Fruit fly (Drosophila melanogaster) whole organism, embryonic: ENCODE data around the gene Ubc4.

Source experiments
- Bdp1 ChIP-seq: fragments of 200-800 bp; sonication (Bioruptor generic); optimal IDR thresholded peaks from 3 replicates; lab custom pipeline; 2016; ENCODE audit warnings: missing biosample characterization, missing genetic modification characterization
- Bteb2 ChIP-seq: fragments of 200-800 bp; sonication (Bioruptor generic); optimal IDR thresholded peaks from 2 replicates; lab custom pipeline; 2016; ENCODE audit warnings: missing biosample characterization, missing genetic modification characterization
- CG10321 ChIP-seq: fragments of 200-800 bp; sonication (Bioruptor generic); IDR thresholded peaks from 2 replicates; pipeline ENCODE4 v1.3.6; 2022; ENCODE audit warnings: missing biosample characterization, missing genetic modification characterization
- CG10959 ChIP-seq: fragments of 200-800 bp; sonication (Bioruptor generic); IDR thresholded peaks from 2 replicates; pipeline ENCODE4 v1.3.6; 2022; ENCODE audit warnings: missing biosample characterization, missing genetic modification characterization
- CG11695 ChIP-seq: fragments of 200-800 bp; sonication (Bioruptor generic); IDR thresholded peaks from 3 replicates; pipeline ENCODE4 v1.3.6; 2022; ENCODE audit warnings: missing biosample characterization, missing genetic modification characterization
- CG12744 ChIP-seq: fragments of 200-800 bp; sonication (Bioruptor generic); optimal IDR thresholded peaks from 2 replicates; lab custom pipeline; 2016; ENCODE audit warnings: missing biosample characterization, missing genetic modification characterization
- CG13424 ChIP-seq: fragments of 200-800 bp; sonication (Bioruptor generic); optimal IDR thresholded peaks from 2 replicates; lab custom pipeline; 2019; ENCODE audit warnings: missing biosample characterization, mild to moderate bottlenecking, missing genetic modification characterization, moderate library complexity
- CG13624 ChIP-seq: fragments of 200-800 bp; sonication (Bioruptor generic); optimal IDR thresholded peaks from 2 replicates; lab custom pipeline; 2016; ENCODE audit warnings: missing biosample characterization, missing genetic modification characterization
- CG14050 ChIP-seq: fragments of 200-800 bp; sonication (Bioruptor generic); IDR thresholded peaks from 3 replicates; pipeline ENCODE4 v1.3.6; 2022; ENCODE audit warnings: missing biosample characterization, missing genetic modification characterization
- CG14667 ChIP-seq: fragments of 200-800 bp; sonication (Bioruptor generic); IDR thresholded peaks from 2 replicates; pipeline ENCODE4 v1.3.6; 2022; ENCODE audit warnings: missing biosample characterization, missing genetic modification characterization
- CG15479 ChIP-seq: fragments of 200-800 bp; sonication (Bioruptor generic); optimal IDR thresholded peaks from 3 replicates; lab custom pipeline; 2019; ENCODE audit warnings: missing biosample characterization, mild to moderate bottlenecking, missing genetic modification characterization, moderate library complexity
- CG1602 ChIP-seq: fragments of 200-800 bp; sonication (Bioruptor generic); optimal IDR thresholded peaks from 3 replicates; lab custom pipeline; 2016; ENCODE audit warnings: missing biosample characterization, missing genetic modification characterization
- CG16779 ChIP-seq: fragments of 200-800 bp; sonication (Bioruptor generic); IDR thresholded peaks from 2 replicates; pipeline ENCODE4 v1.3.6; 2022; ENCODE audit warnings: missing biosample characterization, missing genetic modification characterization
- CG17385 ChIP-seq: fragments of 200-800 bp; sonication (Bioruptor generic); optimal IDR thresholded peaks from 3 replicates; lab custom pipeline; 2018; ENCODE audit warnings: missing biosample characterization, mild to moderate bottlenecking, missing genetic modification characterization
- CG2875 ChIP-seq: fragments of 200-800 bp; sonication (Bioruptor generic); optimal IDR thresholded peaks from 2 replicates; lab custom pipeline; 2017; ENCODE audit warnings: missing biosample characterization, mild to moderate bottlenecking, missing genetic modification characterization, missing genetic modification reagents
- CG2889 ChIP-seq: fragments of 200-800 bp; sonication (Bioruptor generic); IDR thresholded peaks from 3 replicates; pipeline ENCODE4 v1.3.6; 2022; ENCODE audit warnings: missing biosample characterization, missing genetic modification characterization
- CG3065 ChIP-seq: fragments of 200-800 bp; sonication (Bioruptor generic); optimal IDR thresholded peaks from 2 replicates; lab custom pipeline; 2016; ENCODE audit warnings: missing biosample characterization, missing genetic modification characterization
- CG4617 ChIP-seq: fragments of 200-800 bp; sonication (Bioruptor generic); optimal IDR thresholded peaks from 3 replicates; lab custom pipeline; 2016; ENCODE audit warnings: missing biosample characterization, missing genetic modification characterization, borderline replicate concordance
- CG5953 ChIP-seq: fragments of 200-800 bp; sonication (Bioruptor generic); IDR thresholded peaks from 2 replicates; pipeline ENCODE4 v1.3.6; 2022; ENCODE audit warnings: missing biosample characterization, missing genetic modification characterization
- CG6765 ChIP-seq: fragments of 200-800 bp; sonication (Bioruptor generic); optimal IDR thresholded peaks from 3 replicates; lab custom pipeline; 2017; ENCODE audit warnings: missing biosample characterization, mild to moderate bottlenecking, missing genetic modification characterization
- CG6813 ChIP-seq: fragments of 200-800 bp; sonication (Bioruptor generic); optimal IDR thresholded peaks from 2 replicates; lab custom pipeline; 2017; ENCODE audit warnings: missing biosample characterization, missing genetic modification characterization, mild to moderate bottlenecking, moderate library complexity, missing genetic modification reagents
- CG7987 ChIP-seq: fragments of 200-800 bp; sonication (Bioruptor generic); optimal IDR thresholded peaks from 2 replicates; lab custom pipeline; 2018; ENCODE audit warnings: missing biosample characterization, mild to moderate bottlenecking, missing genetic modification characterization, moderate library complexity
- CG8478 ChIP-seq: fragments of >200 bp; optimal IDR thresholded peaks from 2 replicates; lab custom pipeline; 2018
- Camta ChIP-seq: fragments of 200-800 bp; sonication (Bioruptor generic); optimal IDR thresholded peaks from 2 replicates; lab custom pipeline; 2016; ENCODE audit warnings: missing biosample characterization, missing genetic modification characterization
- Chrac-16 ChIP-seq: fragments of 200-800 bp; sonication (Bioruptor generic); optimal IDR thresholded peaks from 3 replicates; lab custom pipeline; 2016; ENCODE audit warnings: missing biosample characterization, missing genetic modification characterization
- ERR ChIP-seq: fragments of 200-800 bp; sonication (Bioruptor generic); optimal IDR thresholded peaks from 2 replicates; lab custom pipeline; 2016; ENCODE audit warnings: missing biosample characterization, missing genetic modification characterization
- HLHmδ ChIP-seq: fragments of 200-800 bp; sonication (Bioruptor generic); optimal IDR thresholded peaks from 2 replicates; lab custom pipeline; 2018; ENCODE audit warnings: missing biosample characterization, mild to moderate bottlenecking, missing genetic modification characterization, moderate library complexity
- Hr51 ChIP-seq, 2 experiments: fragments of 200-800 bp; sonication (Bioruptor generic); optimal IDR thresholded peaks; 2 replicates in 1 of 2; 3 replicates in 1 of 2; lab custom pipeline; 2016 to 2018; ENCODE audit warnings: missing biosample characterization in 2 of 2, missing genetic modification characterization in 2 of 2, mild to moderate bottlenecking in 1 of 2, moderate library complexity in 1 of 2
- Med ChIP-seq: fragments of 200-800 bp; sonication (Bioruptor generic); peaks from one replicate; lab custom pipeline; 2016; ENCODE audit warnings: missing biosample characterization, missing genetic modification characterization, mild to moderate bottlenecking, inconsistent platforms, moderate library complexity
- Nf-YB ChIP-seq: fragments of 200-800 bp; sonication (Bioruptor generic); optimal IDR thresholded peaks from 3 replicates; lab custom pipeline; 2019; ENCODE audit warnings: missing biosample characterization, mild to moderate bottlenecking, missing genetic modification characterization, moderate library complexity
- Six4 ChIP-seq: fragments of 200-800 bp; sonication (Bioruptor generic); optimal IDR thresholded peaks from 2 replicates; lab custom pipeline; 2016; ENCODE audit warnings: missing biosample characterization, missing genetic modification characterization
- Usf ChIP-seq: fragments of 200-800 bp; sonication (Bioruptor generic); optimal IDR thresholded peaks from 2 replicates; lab custom pipeline; 2017; ENCODE audit warnings: missing genotype, missing biosample characterization, missing genetic modification characterization
- Xbp1 ChIP-seq: fragments of 200-800 bp; sonication (Bioruptor generic); optimal IDR thresholded peaks from 3 replicates; lab custom pipeline; 2016; ENCODE audit warnings: missing biosample characterization, mild to moderate bottlenecking, missing genetic modification characterization
- cad ChIP-seq: fragments of >200 bp; optimal IDR thresholded peaks from 2 replicates; lab custom pipeline; 2017; ENCODE audit warnings: missing biosample characterization, missing genetic modification characterization
- cas ChIP-seq: fragments of 200-800 bp; sonication (Bioruptor generic); IDR thresholded peaks from 2 replicates; pipeline ENCODE4 v1.3.6; 2022; ENCODE audit warnings: missing biosample characterization, missing genetic modification characterization
- corto ChIP-seq: fragments of 200-800 bp; sonication (Bioruptor generic); optimal IDR thresholded peaks from 2 replicates; lab custom pipeline; 2016; ENCODE audit warnings: missing biosample characterization, mild to moderate bottlenecking, missing genetic modification characterization, moderate library complexity
- dati ChIP-seq: fragments of 200-800 bp; sonication (Bioruptor generic); IDR thresholded peaks from 2 replicates; pipeline ENCODE4 v1.3.6; 2022; ENCODE audit warnings: missing biosample characterization, missing genetic modification characterization
- emc ChIP-seq: fragments of 200-800 bp; sonication (Bioruptor generic); optimal IDR thresholded peaks from 2 replicates; lab custom pipeline; 2016; ENCODE audit warnings: missing biosample characterization, missing genetic modification characterization
- fd3F ChIP-seq: fragments of 200-800 bp; sonication (Bioruptor generic); optimal IDR thresholded peaks from 2 replicates; lab custom pipeline; 2018; ENCODE audit warnings: missing biosample characterization, mild to moderate bottlenecking, missing genetic modification characterization, moderate library complexity
- gsb ChIP-seq: fragments of 200-800 bp; sonication (Bioruptor generic); IDR thresholded peaks from 2 replicates; pipeline ENCODE4 v1.3.6; 2022; ENCODE audit warnings: missing biosample characterization, missing genetic modification characterization
- inv ChIP-seq: fragments of 200-800 bp; sonication (Bioruptor generic); IDR thresholded peaks from 2 replicates; pipeline ENCODE4 v1.3.6; 2022; ENCODE audit warnings: missing biosample characterization, missing genetic modification characterization; ENCODE audit not compliant: partially characterized antibody
- jumu ChIP-seq: fragments of 200-800 bp; sonication (Bioruptor generic); optimal IDR thresholded peaks from 3 replicates; lab custom pipeline; 2016; ENCODE audit warnings: missing biosample characterization, missing genetic modification characterization
- pita ChIP-seq: fragments of 200-800 bp; sonication (Bioruptor generic); optimal IDR thresholded peaks from 2 replicates; lab custom pipeline; 2017; ENCODE audit warnings: missing biosample characterization, mild to moderate bottlenecking, missing genetic modification characterization
- ro ChIP-seq: fragments of 200-800 bp; sonication (Bioruptor generic); IDR thresholded peaks from 2 replicates; pipeline ENCODE4 v1.3.6; 2022; ENCODE audit warnings: missing biosample characterization, missing genetic modification characterization
- stc ChIP-seq: fragments of 200-800 bp; sonication (Bioruptor generic); IDR thresholded peaks from 2 replicates; pipeline ENCODE4 v1.3.6; 2022; ENCODE audit warnings: missing biosample characterization, missing genetic modification characterization
- tup ChIP-seq: fragments of 200-800 bp; sonication (Bioruptor generic); optimal IDR thresholded peaks from 2 replicates; lab custom pipeline; 2016; ENCODE audit warnings: missing biosample characterization, mild to moderate bottlenecking, missing genetic modification characterization, moderate library complexity
- twi ChIP-seq: fragments of 200-800 bp; optimal IDR thresholded peaks from 2 replicates; lab custom pipeline; 2019; ENCODE audit warnings: missing biosample characterization, mild to moderate bottlenecking, missing genetic modification characterization, moderate library complexity
- vnd ChIP-seq: fragments of 200-800 bp; sonication (Bioruptor generic); IDR thresholded peaks from 3 replicates; pipeline ENCODE4 v1.3.6; 2022; ENCODE audit warnings: missing biosample characterization, missing genetic modification characterization; ENCODE audit not compliant: partially characterized antibody
- wek ChIP-seq: fragments of 200-800 bp; sonication (Bioruptor generic); optimal IDR thresholded peaks from 3 replicates; lab custom pipeline; 2018; ENCODE audit warnings: missing biosample characterization, mild to moderate bottlenecking, missing genetic modification characterization, moderate library complexity
- z ChIP-seq: fragments of 200-800 bp; sonication (Bioruptor generic); IDR thresholded peaks from 3 replicates; pipeline ENCODE4 v1.3.6; 2022; ENCODE audit warnings: missing biosample characterization, missing genetic modification characterization

Ubc4 gene

dm6 chr3L:9713828-9714536 is 15.8 kb downstream of the Ubc4 start, which contains the start of gene vsg (continued):
- TF ChIP-seq cad = no peak
- no peak for TF ChIP-seq CG15479 (GFP tag; lab: Kevin White, UChicago)
- peak; percentile 15 for TF ChIP-seq emc (GFP tag; lab: Kevin White, UChicago)
- peak; percentile 46; the same call in 1 of the 2 replicates for TF ChIP-seq stc (GFP tag; lab: Robert Waterston, UW)
- peak; percentile 10 for TF ChIP-seq HLHmδ (GFP tag; lab: Kevin White, UChicago)
- peak; percentile 90 for TF ChIP-seq wek (GFP tag; lab: Kevin White, UChicago)
- no peak for TF ChIP-seq CG2889 (GFP tag; lab: Robert Waterston, UW)
- TF ChIP-seq CG13424 (tag; lab: Kevin White, UChicago) = peak; percentile 92
- TF ChIP-seq CG17385 = peak; percentile 83
- no peak for TF ChIP-seq dati (GFP tag; lab: Robert Waterston, UW)
- TF ChIP-seq twi (tag; lab: Kevin White, UChicago) = peak; percentile 78
- peak; percentile 29; the same call in 1 of the 2 replicates for TF ChIP-seq cas (GFP tag; lab: Robert Waterston, UW)
- peak; percentile 63 for TF ChIP-seq gsb (GFP tag; lab: Robert Waterston, UW)
- peak; percentile 78 for TF ChIP-seq CG13624 (GFP tag; lab: Kevin White, UChicago)
- peak; percentile 29 for TF ChIP-seq Camta (GFP tag; lab: Kevin White, UChicago)
- TF ChIP-seq corto (GFP tag; lab: Kevin White, UChicago) = no peak
- TF ChIP-seq ro (GFP tag; lab: Robert Waterston, UW) = 0 out of 2 replicates have a peak, but pooled peaks have one; percentile 57
- peak; percentile 2 for TF ChIP-seq CG12744 (GFP tag; lab: Kevin White, UChicago)
- peak; percentile 74 for TF ChIP-seq fd3F (GFP tag; lab: Kevin White, UChicago)
- TF ChIP-seq Usf (GFP tag; lab: Kevin White, UChicago) = peak; percentile 69
- no peak for TF ChIP-seq CG10321 (GFP tag; lab: Robert Waterston, UW)
- peak; percentile 72 for TF ChIP-seq Nf-YB (GFP tag; lab: Kevin White, UChicago)
- TF ChIP-seq CG14050 = no peak
- TF ChIP-seq z (GFP tag; lab: Robert Waterston, UW) = no peak
- TF ChIP-seq Bdp1 = no peak
- no peak for TF ChIP-seq CG10959
- TF ChIP-seq CG2875 (GFP tag; lab: Kevin White, UChicago) = peak; percentile 51
- peak; percentile 19 for TF ChIP-seq jumu (GFP tag; lab: Kevin White, UChicago)
- TF ChIP-seq Med (GFP tag; lab: Kevin White, UChicago) = peak; percentile 89
- TF ChIP-seq CG1602 (GFP tag; lab: Kevin White, UChicago) = peak; percentile 82
- peak; percentile 64 for TF ChIP-seq CG6765 (GFP tag; lab: Kevin White, UChicago)
- TF ChIP-seq Hr51 (GFP tag; optimal IDR thresholded peaks at IDR 0.05; lab: Kevin White, UChicago) = peak in 1 of 2 experiments; percentile 87
- 0 out of 2 replicates have a peak, but pooled peaks have one; percentile 38 for TF ChIP-seq CG16779 (GFP tag; lab: Robert Waterston, UW)
- no peak for TF ChIP-seq CG6813 (GFP tag; lab: Kevin White, UChicago)
- no peak for TF ChIP-seq tup (GFP tag; lab: Kevin White, UChicago)
- peak; percentile 63 for TF ChIP-seq CG14667 (GFP tag; lab: Robert Waterston, UW)
- peak; percentile 67; the same call in 1 of the 3 replicates for TF ChIP-seq CG11695 (GFP tag; lab: Robert Waterston, UW)
- TF ChIP-seq Chrac-16 (GFP tag; lab: Kevin White, UChicago) = peak; percentile 74
- peak; percentile 90 for TF ChIP-seq CG4617 (GFP tag; lab: Kevin White, UChicago)
- TF ChIP-seq vnd (GFP tag; lab: Robert Waterston, UW) = peak; percentile 83
- TF ChIP-seq CG7987 (GFP tag; lab: Kevin White, UChicago) = no peak
- TF ChIP-seq CG8478 (lab: Kevin White, UChicago) = no peak
- TF ChIP-seq pita (GFP tag; lab: Kevin White, UChicago) = no peak
- no peak for TF ChIP-seq ERR
- peak; percentile 13 for TF ChIP-seq CG3065 (GFP tag; lab: Kevin White, UChicago)
- peak; percentile 83 for TF ChIP-seq inv (GFP tag; lab: Robert Waterston, UW)
- TF ChIP-seq Bteb2 (GFP tag; lab: Kevin White, UChicago) = peak; percentile 26
- peak; percentile 59 for TF ChIP-seq Six4
- peak; percentile 34; the same call in 1 of the 2 replicates for TF ChIP-seq CG5953 (GFP tag; lab: Robert Waterston, UW)
- peak; percentile 78 for TF ChIP-seq Xbp1 (GFP tag; lab: Kevin White, UChicago)
